Worm (Caenorhabditis elegans) whole organism, L4/young adult: ENCODE results near the gene cnk-1.

Experiments
- W03F9.2 ChIP-seq: fragments of 150-350 bp; optimal IDR thresholded peaks from 2 replicates; lab custom pipeline; 2014; ENCODE audit warnings: missing biosample characterization, missing genetic modification characterization
- dao-5 ChIP-seq: sonication (generic microtip); optimal IDR thresholded peaks from 2 replicates; lab custom pipeline; 2016; ENCODE audit warnings: missing genotype, missing genetic modification characterization, moderate library complexity, missing compliant biosample characterization
- him-1 ChIP-seq: sonication (generic microtip); optimal IDR thresholded peaks from 2 replicates; lab custom pipeline; 2016; ENCODE audit warnings: missing genotype, missing genetic modification reagents, missing genetic modification characterization, missing compliant biosample characterization

Gene cnk-1

ce11 chrIII:10306049-10306448, 35.0 kb downstream of the cnk-1 start, which contains the start of gene T07A5.1:
TSS of gene T07A5.1 (minus strand) at chrIII:10306197.
- TF ChIP-seq dao-5 (tag; lab: Kevin White, UChicago) (no peak), him-1 (no peak), W03F9.2 (tag; lab: Kevin White, UChicago) (no peak)

- TF ChIP-seq him-1 (no peak), dao-5 (tag; lab: Kevin White, UChicago) (no peak), W03F9.2 (tag; lab: Kevin White, UChicago) (no peak)
Observed at ce11 chrIII:10311016-10311415, 40.0 kb downstream of the cnk-1 start, which contains the start of gene T07A5.7. TSS of gene T07A5.7 (minus strand) at chrIII:10311116.

- no peak for TF ChIP-seq him-1
Observed at ce11 chrIII:10314234-10314633, 43.2 kb downstream of the cnk-1 start.

- TF ChIP-seq him-1 (no peak), dao-5 (tag; lab: Kevin White, UChicago) (no peak), W03F9.2 (tag; lab: Kevin White, UChicago) (no peak)
Observed at ce11 chrIII:10318062-10318609, 47.1 kb downstream of the cnk-1 start, which contains the start of the genes unc-50 and ostf-4. TSS of gene unc-50 (minus strand) at chrIII:10318162. TSS of gene ostf-4 (minus strand) at chrIII:10318559.

- TF ChIP-seq W03F9.2 (tag; lab: Kevin White, UChicago) (peak; percentile 67), dao-5 (tag; lab: Kevin White, UChicago) (no peak), him-1 (no peak)
Observed at ce11 chrIII:10318755-10319154, 47.7 kb downstream of the cnk-1 start, which contains the start of gene unc-69. TSS of gene unc-69 (plus strand) at chrIII:10318939.

ce11 chrIII:10320788-10321187, 49.7 kb downstream of the cnk-1 start, which contains the start of gene sas-7:
TSS of gene sas-7 (plus strand) at chrIII:10321019.
- TF ChIP-seq dao-5 (tag; lab: Kevin White, UChicago), result no peak
- TF ChIP-seq W03F9.2 (tag; lab: Kevin White, UChicago), result no peak
- TF ChIP-seq him-1, result no peak

ce11 chrIII:10326327-10326726, 55.3 kb downstream of the cnk-1 start:
- no peak for TF ChIP-seq him-1
- no peak for TF ChIP-seq W03F9.2 (tag; lab: Kevin White, UChicago)
- TF ChIP-seq dao-5 (tag; lab: Kevin White, UChicago), result no peak
